Fruit fly (Drosophila melanogaster): ENCODE measurements around the gene Sfp33A3.

The Sfp33A3 gene

DNA sequence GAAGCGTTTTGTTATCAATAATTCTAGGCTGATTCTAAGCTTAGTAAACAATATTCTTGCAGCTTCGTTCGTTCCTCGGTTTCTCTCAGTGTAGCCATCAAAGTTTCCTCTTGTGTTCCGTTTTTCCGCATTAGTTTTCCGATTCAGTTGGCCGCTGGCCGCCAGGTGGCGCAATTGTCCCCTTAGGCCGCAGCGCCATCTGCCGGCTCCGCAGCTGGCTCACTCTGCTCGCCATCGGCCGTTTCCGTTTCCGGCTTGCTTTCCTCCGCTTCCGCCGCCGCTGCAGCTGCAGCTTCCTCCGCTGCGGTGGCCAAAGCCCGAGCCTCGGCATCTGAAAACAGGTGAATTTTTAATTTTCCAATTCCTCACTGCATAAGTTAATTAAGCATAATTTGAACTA, 23.3 kb upstream of the Sfp33A3 start:
- TF ChIP-seq CG17801 (GFP tag; optimal IDR thresholded peaks at IDR 0.05; ENCODE audit: partially characterized antibody), result no peak

DNA sequence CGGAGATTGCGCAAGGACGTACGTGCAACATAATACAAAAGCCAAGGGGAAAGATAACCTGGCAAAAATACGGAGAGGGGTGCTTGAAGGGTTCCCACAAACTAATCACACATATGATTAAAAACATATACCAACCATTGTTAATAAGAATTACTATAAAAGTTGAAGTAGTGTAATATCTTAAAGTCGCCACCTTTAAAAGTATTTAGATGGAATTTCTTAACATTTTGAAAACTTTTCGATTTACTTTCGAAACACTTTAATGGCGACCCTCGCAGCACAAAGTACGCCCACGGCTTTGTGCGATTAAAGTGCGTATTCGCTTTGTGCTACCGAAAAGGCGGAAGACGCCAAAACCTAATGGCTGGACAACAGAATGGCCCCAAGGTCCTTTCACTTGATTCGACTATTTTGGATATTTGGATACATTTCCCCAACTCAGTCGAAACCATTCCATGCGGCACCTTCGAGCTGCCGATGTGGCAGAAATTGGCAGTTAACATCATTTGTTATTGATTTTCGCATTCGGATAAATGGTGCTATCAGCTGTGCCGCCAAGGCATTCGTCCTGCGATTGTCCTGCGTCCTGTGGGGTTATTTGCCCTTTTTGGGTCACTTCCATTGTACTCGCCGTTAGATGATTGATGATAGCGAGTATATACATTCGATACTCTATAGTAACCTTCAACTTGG, 16.1 kb upstream of the Sfp33A3 start:
- no peak for TF ChIP-seq CG17801 (GFP tag; optimal IDR thresholded peaks at IDR 0.05; ENCODE audit: partially characterized antibody)

DNA sequence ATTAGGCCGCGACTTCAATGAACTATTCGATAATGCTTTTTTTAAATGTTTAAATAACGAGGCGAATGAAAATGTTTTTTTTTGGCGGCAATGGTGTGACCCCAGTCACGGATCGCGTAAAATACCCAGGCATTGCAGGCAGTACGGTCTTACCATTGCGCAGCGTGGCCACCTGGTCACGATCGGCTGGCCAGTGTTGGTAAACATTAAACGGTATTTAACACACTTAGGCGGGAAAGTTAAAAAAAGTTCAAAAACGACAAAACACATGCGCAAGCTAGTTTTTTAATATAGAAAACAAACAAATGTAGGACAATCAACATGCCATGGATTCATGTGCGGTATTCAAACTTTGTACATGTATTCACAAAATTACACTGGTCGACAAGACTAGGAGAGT, 10.4 kb upstream of the Sfp33A3 start, which contains the start of gene esc:
TSS of gene esc (minus strand) at position 129 of the 400 bp plus-strand sequence.
- TF ChIP-seq CG17801 (GFP tag; optimal IDR thresholded peaks at IDR 0.05; ENCODE audit: partially characterized antibody), result no peak

DNA sequence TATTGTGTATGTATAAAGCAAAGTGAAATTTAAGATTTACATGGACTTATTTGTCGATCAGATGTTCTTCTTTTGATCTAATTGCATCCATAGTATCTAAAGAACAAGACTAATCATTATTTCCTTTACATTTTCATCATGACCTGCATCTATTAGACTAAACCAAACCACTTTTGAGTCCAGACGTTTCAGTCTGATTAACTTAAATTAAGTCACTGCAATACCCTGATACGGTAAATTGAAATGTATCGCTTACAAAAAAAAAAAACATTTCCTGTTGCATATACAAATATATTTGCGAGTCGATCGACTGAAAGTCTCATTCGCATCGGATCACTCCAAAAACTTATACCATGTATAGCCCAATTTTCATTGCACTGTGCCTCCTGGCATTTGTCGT, 5.9 kb upstream of the Sfp33A3 start, which contains the start of gene CG45011:
TSS of gene CG45011 (plus strand) at position 301 of the 400 bp plus-strand sequence.
- TF ChIP-seq CG17801 (GFP tag; optimal IDR thresholded peaks at IDR 0.05; ENCODE audit: partially characterized antibody), result no peak

DNA sequence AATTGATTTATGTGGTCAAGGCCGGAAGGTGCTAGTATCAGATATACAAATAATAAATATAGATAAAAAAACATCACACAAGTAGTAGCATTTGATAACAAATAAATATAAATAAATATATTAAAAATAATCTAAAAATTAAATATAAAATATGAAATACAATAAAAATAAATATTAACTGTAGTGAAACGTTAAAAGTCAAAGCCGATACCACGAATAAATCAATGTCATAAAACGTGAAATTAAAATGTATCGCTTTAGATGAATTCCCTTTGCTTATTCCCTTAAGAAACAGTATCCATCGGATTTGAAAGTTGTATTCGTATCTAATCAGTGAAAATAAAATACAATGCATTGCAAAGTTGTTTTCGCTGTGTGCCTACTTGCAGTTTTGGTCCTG, 5.4 kb upstream of the Sfp33A3 start, which contains the start of gene CG45012:
TSS of gene CG45012 (plus strand) at position 301 of the 400 bp plus-strand sequence.
- no peak for TF ChIP-seq CG17801 (GFP tag; optimal IDR thresholded peaks at IDR 0.05; ENCODE audit: partially characterized antibody)

- no peak for TF ChIP-seq CG17801 (GFP tag; optimal IDR thresholded peaks at IDR 0.05; ENCODE audit: partially characterized antibody)
Observed at dm6 chr2L:11836943-11837342, 2.8 kb upstream of the Sfp33A3 start, which contains the start of gene Sfp33A4. TSS of gene Sfp33A4 (plus strand) at chr2L:11837243.

- no peak for TF ChIP-seq CG17801 (GFP tag; optimal IDR thresholded peaks at IDR 0.05; ENCODE audit: partially characterized antibody)
Observed at dm6 chr2L:11837413-11837812, 2.3 kb upstream of the Sfp33A3 start, which contains the start of gene Sfp33A2. TSS of gene Sfp33A2 (plus strand) at chr2L:11837713.

dm6 chr2L:11840391-11840790, 679 bp downstream of the Sfp33A3 start, which contains the start of gene CG31704:
TSS of gene CG31704 (plus strand) at chr2L:11840691.
- no peak for TF ChIP-seq CG17801 (GFP tag; optimal IDR thresholded peaks at IDR 0.05; ENCODE audit: partially characterized antibody)

DNA sequence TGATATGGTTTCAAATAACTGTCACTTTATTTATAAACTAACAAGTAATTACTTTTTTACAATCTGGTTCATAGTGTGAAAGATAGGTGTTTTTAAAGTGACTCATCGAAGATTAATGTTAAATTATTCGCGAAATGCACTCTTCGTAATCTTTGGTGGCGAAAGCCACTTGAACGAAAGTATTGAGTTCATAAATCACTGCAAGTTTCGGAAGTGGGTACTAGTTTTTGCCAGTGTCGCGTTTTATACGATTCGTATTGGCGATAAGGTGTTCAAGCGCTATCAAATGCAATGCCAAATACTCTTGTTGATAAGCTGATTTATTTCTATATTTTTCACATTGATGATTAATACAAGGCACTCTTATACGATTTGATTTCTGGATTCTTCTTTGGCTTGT, 1.8 kb downstream of the Sfp33A3 start:
- TF ChIP-seq CG17801 (GFP tag; optimal IDR thresholded peaks at IDR 0.05; ENCODE audit: partially characterized antibody), result no peak

DNA sequence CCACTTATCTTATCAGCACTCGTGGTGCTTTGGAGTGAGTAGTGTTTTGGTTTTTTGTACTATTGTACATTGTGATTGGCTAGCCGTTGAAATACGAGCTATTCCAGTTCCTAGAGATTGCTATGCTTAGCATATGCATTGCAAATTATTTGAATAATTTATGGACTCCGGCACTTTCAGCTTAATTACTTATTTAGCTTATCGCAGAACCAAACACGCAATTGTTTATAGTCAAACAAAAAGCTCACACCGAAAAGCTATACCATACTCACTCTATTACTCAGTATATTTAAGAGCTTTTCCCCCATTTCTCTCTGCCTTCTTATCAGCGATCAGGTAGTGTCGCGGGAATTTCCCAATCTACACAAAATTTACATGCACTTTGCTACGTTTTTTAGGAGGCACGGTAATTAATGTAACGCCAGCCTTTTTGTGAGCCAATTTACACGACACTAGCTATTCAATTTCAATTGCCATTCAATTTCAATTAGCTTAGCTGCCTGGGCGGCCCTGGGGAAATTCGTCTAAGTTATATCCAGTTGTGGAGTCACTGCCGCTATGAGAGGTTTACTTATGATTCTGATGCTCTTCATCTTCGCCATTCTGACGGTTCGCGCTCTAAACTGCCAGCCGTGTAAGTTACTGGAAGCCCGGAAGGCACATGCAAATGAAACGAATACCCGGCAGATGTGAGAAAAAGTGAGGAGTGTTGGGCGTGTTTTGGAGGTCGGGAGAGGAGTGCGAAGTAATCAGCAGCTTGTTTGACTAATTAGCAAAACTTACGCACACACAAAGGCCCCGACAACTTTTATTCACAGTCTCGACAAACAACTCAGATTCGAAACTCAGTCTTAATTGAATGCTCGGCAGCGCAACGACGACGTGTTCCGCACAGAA, 2.8 kb downstream of the Sfp33A3 start, which contains the start of the genes CG44008, CG14933, CG46426 and CG42486:
TSS of gene CG44008 (minus strand) at position 155 of the 897 bp plus-strand sequence.
TSS of gene CG14933 (plus strand) at position 538 of the 897 bp plus-strand sequence.
TSS of gene CG46426 (plus strand) at position 538 of the 897 bp plus-strand sequence.
TSS of gene CG42486 (plus strand) at position 847 of the 897 bp plus-strand sequence.
- TF ChIP-seq CG17801 (GFP tag; optimal IDR thresholded peaks at IDR 0.05; ENCODE audit: partially characterized antibody), result no peak

DNA sequence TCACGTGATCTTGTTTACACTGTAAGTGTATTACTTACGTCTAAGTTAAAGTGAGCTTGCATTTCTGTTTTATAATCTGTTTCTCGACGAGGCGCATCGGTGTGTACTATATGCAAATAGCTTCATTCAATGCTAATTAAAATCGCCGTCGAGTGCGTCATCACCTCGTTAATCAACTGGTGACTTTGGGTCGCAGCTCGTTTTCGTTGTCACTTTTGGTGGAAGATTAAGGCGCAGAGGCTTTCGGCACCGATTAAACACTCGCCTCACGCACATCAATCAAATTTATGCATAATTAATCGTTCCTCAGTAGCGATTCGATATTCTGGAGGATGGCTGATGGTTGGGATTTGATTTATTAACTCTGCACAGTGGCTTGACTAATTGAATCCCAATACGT, 4.6 kb downstream of the Sfp33A3 start:
- no peak for TF ChIP-seq CG17801 (GFP tag; optimal IDR thresholded peaks at IDR 0.05; ENCODE audit: partially characterized antibody)

DNA sequence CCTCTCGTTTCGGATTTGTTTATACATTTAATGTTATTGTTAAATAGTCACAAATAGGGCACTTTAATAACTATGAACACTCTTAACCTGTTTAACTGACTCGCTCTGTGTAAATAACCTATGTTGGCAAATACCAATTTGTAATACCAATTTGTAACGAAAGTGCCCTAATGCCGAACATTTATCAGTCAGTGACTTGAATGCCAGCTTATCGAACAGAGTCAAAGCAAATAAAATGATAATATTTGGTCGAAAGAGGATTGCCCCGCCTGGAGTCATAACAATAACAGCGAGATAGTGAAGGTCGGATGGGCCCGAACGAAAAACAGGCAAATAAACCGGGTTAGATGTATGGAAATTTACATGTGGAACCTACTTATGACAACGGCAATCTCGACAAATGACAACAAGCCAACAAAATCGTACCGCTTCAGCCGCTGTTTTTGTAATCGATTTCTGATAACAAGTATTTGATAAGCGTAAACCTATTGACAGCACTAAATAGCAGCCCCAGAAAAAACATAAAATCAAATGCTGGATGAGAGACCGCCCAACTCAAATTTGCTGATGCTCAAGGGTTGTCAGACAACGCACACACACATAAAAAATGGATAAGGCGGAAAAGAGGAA, 5.6 kb downstream of the Sfp33A3 start:
- no peak for TF ChIP-seq CG17801 (GFP tag; optimal IDR thresholded peaks at IDR 0.05; ENCODE audit: partially characterized antibody)

DNA sequence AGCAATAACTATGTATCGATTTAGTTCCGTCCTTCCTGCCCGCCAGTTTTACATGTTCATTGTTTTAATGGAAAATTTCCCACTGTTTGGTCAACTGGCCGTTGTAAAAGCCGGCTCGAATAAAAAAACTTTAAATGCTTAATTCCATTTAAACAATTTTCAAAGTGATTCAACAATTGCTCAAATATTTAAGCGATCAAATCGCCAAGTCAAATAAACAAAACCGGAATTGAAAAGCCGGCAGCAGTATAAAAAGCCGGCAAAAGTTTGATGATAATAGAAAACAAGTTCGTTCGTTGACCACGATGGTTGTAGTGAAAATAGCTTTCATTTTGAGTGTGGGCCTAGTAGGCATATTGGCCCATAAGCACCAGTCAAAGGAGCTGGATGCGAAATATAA, 7.2 kb downstream of the Sfp33A3 start, which contains the start of gene Mal-B1:
TSS of gene Mal-B1 (plus strand) at position 301 of the 400 bp plus-strand sequence.
- no peak for TF ChIP-seq CG17801 (GFP tag; optimal IDR thresholded peaks at IDR 0.05; ENCODE audit: partially characterized antibody)

DNA sequence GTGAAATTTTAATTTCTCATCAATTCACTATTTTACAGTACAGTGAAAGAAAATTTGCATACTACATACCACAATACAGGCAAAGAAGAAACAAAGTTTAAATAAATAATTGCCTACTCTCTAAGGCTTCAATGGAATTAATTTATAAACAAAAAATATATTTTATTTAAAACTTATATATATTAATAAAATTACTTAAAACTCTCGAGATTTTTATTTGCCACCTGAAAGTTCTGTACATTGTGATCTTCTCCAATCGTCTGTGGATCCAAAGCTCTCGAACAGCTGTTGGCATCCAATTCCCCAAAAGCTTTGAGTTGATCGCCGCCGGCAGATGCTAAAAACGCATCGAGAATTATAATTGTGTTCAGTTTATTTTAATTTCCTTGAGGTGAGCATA, 9.9 kb downstream of the Sfp33A3 start, which contains the start of gene Mal-B2:
TSS of gene Mal-B2 (plus strand) at position 301 of the 400 bp plus-strand sequence.
- no peak for TF ChIP-seq CG17801 (GFP tag; optimal IDR thresholded peaks at IDR 0.05; ENCODE audit: partially characterized antibody)
